Worm (Caenorhabditis elegans): Measurements from ENCODE around the gene del-6.

ce11 chrV:10561632-10562031 is 11.1 kb upstream of the del-6 start:
- TF ChIP-seq nhr-11 (tag; optimal IDR thresholded peaks at IDR 0.05) (no peak), unc-130 (tag; optimal IDR thresholded peaks at IDR 0.05) (no peak), snpc-4 (tag; optimal IDR thresholded peaks at IDR 0.05) (no peak), efl-3 (GFP tag; optimal IDR thresholded peaks at IDR 0.05) (no peak), nhr-237 (tag; optimal IDR thresholded peaks at IDR 0.05) (no peak), nhr-47 (tag; optimal IDR thresholded peaks at IDR 0.05) (no peak), lin-15B (tag; optimal IDR thresholded peaks at IDR 0.05) (no peak)

All from whole organism, L1 larva.